Fruit fly (Drosophila melanogaster) whole organism, embryonic: ENCODE measurements around the gene CG11893.
A peak's percentile ranks its signal among the peaks of the same experiment; 100 is the strongest.

ENCODE experiments used
- Atf6 ChIP-seq: fragments of 200-800 bp; sonication (Bioruptor generic); IDR thresholded peaks from 2 replicates; pipeline ENCODE4 v1.3.6; 2022; ENCODE audit warnings: missing biosample characterization, missing genetic modification characterization
- Blimp-1 ChIP-seq: fragments of 200-800 bp; sonication (Bioruptor generic); optimal IDR thresholded peaks from 3 replicates; lab custom pipeline; 2018; ENCODE audit warnings: missing biosample characterization, missing genetic modification characterization, mild to moderate bottlenecking, moderate library complexity, missing genetic modification reagents
- Bteb2 ChIP-seq: fragments of 200-800 bp; sonication (Bioruptor generic); optimal IDR thresholded peaks from 2 replicates; lab custom pipeline; 2016; ENCODE audit warnings: missing biosample characterization, missing genetic modification characterization
- CG10147 ChIP-seq: fragments of 200-800 bp; sonication (Bioruptor generic); optimal IDR thresholded peaks from 2 replicates; lab custom pipeline; 2019; ENCODE audit warnings: missing biosample characterization, mild to moderate bottlenecking, missing genetic modification characterization, moderate library complexity
- CG11696 ChIP-seq: fragments of 200-800 bp; sonication (Bioruptor generic); IDR thresholded peaks from 2 replicates; pipeline ENCODE4 v1.3.6; 2022; ENCODE audit warnings: missing biosample characterization, missing genetic modification characterization
- CG12236 ChIP-seq: fragments of 200-800 bp; sonication (Bioruptor generic); optimal IDR thresholded peaks from 2 replicates; lab custom pipeline; 2016; ENCODE audit warnings: missing biosample characterization, missing genetic modification characterization
- CG13287 ChIP-seq: fragments of 200-800 bp; sonication (Bioruptor generic); IDR thresholded peaks from 2 replicates; pipeline ENCODE4 v1.3.6; 2022; ENCODE audit warnings: missing biosample characterization, missing genetic modification characterization; ENCODE audit not compliant: partially characterized antibody
- CG14441 ChIP-seq: fragments of 200-800 bp; sonication (Bioruptor generic); IDR thresholded peaks from 2 replicates; pipeline ENCODE4 v1.3.6; 2022; ENCODE audit warnings: missing biosample characterization, missing genetic modification characterization
- CG14860 ChIP-seq: fragments of 200-800 bp; sonication (Bioruptor generic); IDR thresholded peaks from 3 replicates; pipeline ENCODE4 v1.3.6; 2022; ENCODE audit warnings: missing biosample characterization, missing genetic modification characterization; ENCODE audit not compliant: partially characterized antibody
- CG17829 ChIP-seq: fragments of 200-800 bp; optimal IDR thresholded peaks from 2 replicates; lab custom pipeline; 2019; ENCODE audit warnings: missing biosample characterization, mild to moderate bottlenecking, missing genetic modification characterization, moderate library complexity
- CG2202 ChIP-seq: fragments of 200-800 bp; sonication (Bioruptor generic); optimal IDR thresholded peaks from 2 replicates; lab custom pipeline; 2018; ENCODE audit warnings: missing biosample characterization, mild to moderate bottlenecking, missing genetic modification characterization
- CG2712 ChIP-seq: fragments of 200-800 bp; optimal IDR thresholded peaks from 3 replicates; lab custom pipeline; 2019; ENCODE audit warnings: missing biosample characterization, mild to moderate bottlenecking, missing genetic modification characterization, moderate library complexity
- CG4617 ChIP-seq: fragments of 200-800 bp; sonication (Bioruptor generic); optimal IDR thresholded peaks from 3 replicates; lab custom pipeline; 2016; ENCODE audit warnings: missing biosample characterization, missing genetic modification characterization, borderline replicate concordance
- CG5953 ChIP-seq: fragments of 200-800 bp; sonication (Bioruptor generic); IDR thresholded peaks from 2 replicates; pipeline ENCODE4 v1.3.6; 2022; ENCODE audit warnings: missing biosample characterization, missing genetic modification characterization
- CG6791 ChIP-seq: fragments of 200-800 bp; sonication (Bioruptor generic); IDR thresholded peaks from 3 replicates; pipeline ENCODE4 v1.3.6; 2022; ENCODE audit warnings: missing biosample characterization, missing genetic modification characterization; ENCODE audit not compliant: partially characterized antibody
- CG7745 ChIP-seq: fragments of 200-800 bp; sonication (Bioruptor generic); optimal IDR thresholded peaks from 2 replicates; lab custom pipeline; 2018; ENCODE audit warnings: missing biosample characterization, mild to moderate bottlenecking, missing genetic modification characterization, moderate library complexity
- Dad ChIP-seq: fragments of 200-800 bp; sonication (Bioruptor generic); optimal IDR thresholded peaks from 3 replicates; lab custom pipeline; 2016; ENCODE audit warnings: missing biosample characterization, missing genetic modification characterization
- Ets65A ChIP-seq: fragments of 200-800 bp; sonication (Bioruptor generic); peaks from one replicate; lab custom pipeline; 2016; ENCODE audit warnings: missing biosample characterization, missing genetic modification characterization
- Fer1 ChIP-seq: fragments of 200-800 bp; sonication (Bioruptor generic); optimal IDR thresholded peaks from 2 replicates; lab custom pipeline; 2017; ENCODE audit warnings: missing biosample characterization, mild to moderate bottlenecking, missing genetic modification characterization
- H2.0 ChIP-seq: fragments of 200-800 bp; sonication (Bioruptor generic); IDR thresholded peaks from 2 replicates; pipeline ENCODE4 v1.3.6; 2022; ENCODE audit warnings: missing biosample characterization, missing genetic modification characterization
- Hand ChIP-seq: fragments of 200-800 bp; sonication (Bioruptor generic); optimal IDR thresholded peaks from 2 replicates; lab custom pipeline; 2017; ENCODE audit warnings: mild to moderate bottlenecking, missing biosample characterization, missing genetic modification reagents, missing genetic modification characterization
- Med ChIP-seq: fragments of 200-800 bp; sonication (Bioruptor generic); peaks from one replicate; lab custom pipeline; 2016; ENCODE audit warnings: missing biosample characterization, missing genetic modification characterization, mild to moderate bottlenecking, inconsistent platforms, moderate library complexity
- NK7.1 ChIP-seq: fragments of 200-800 bp; sonication (Bioruptor generic); optimal IDR thresholded peaks from 3 replicates; lab custom pipeline; 2016; ENCODE audit warnings: missing biosample characterization, missing genetic modification characterization
- Ravus ChIP-seq: fragments of 200-800 bp; sonication (Bioruptor generic); IDR thresholded peaks from 2 replicates; pipeline ENCODE4 v1.3.6; 2022; ENCODE audit warnings: missing biosample characterization, missing genetic modification characterization
- Scr ChIP-seq: fragments of 200-800 bp; sonication (Bioruptor generic); IDR thresholded peaks from 2 replicates; pipeline ENCODE4 v1.3.6; 2022; ENCODE audit warnings: missing biosample characterization, missing genetic modification characterization; ENCODE audit not compliant: partially characterized antibody
- Six4 ChIP-seq: fragments of 200-800 bp; sonication (Bioruptor generic); optimal IDR thresholded peaks from 2 replicates; lab custom pipeline; 2016; ENCODE audit warnings: missing biosample characterization, missing genetic modification characterization
- Sox102F ChIP-seq: fragments of 200-800 bp; sonication (Bioruptor generic); optimal IDR thresholded peaks from 2 replicates; lab custom pipeline; 2018; ENCODE audit warnings: missing biosample characterization, mild to moderate bottlenecking, missing genetic modification characterization, moderate library complexity
- Usf ChIP-seq: fragments of 200-800 bp; sonication (Bioruptor generic); optimal IDR thresholded peaks from 2 replicates; lab custom pipeline; 2017; ENCODE audit warnings: missing genotype, missing biosample characterization, missing genetic modification characterization
- aop ChIP-seq: fragments of 200-800 bp; sonication (Bioruptor generic); IDR thresholded peaks from 2 replicates; pipeline ENCODE4 v1.3.6; 2022; ENCODE audit warnings: missing biosample characterization, missing genetic modification characterization
- bbx ChIP-seq: fragments of 200-800 bp; sonication (Bioruptor generic); IDR thresholded peaks from 2 replicates; pipeline ENCODE4 v1.3.6; 2022; ENCODE audit warnings: missing biosample characterization, missing genetic modification characterization; ENCODE audit not compliant: partially characterized antibody
- chinmo ChIP-seq: fragments of 200-800 bp; sonication (Bioruptor generic); IDR thresholded peaks from 4 replicates; pipeline ENCODE4 v1.3.6; 2022; ENCODE audit warnings: missing biosample characterization, missing genetic modification characterization; ENCODE audit not compliant: partially characterized antibody
- fd96Cb ChIP-seq: fragments of 200-800 bp; sonication (Bioruptor generic); optimal IDR thresholded peaks from 2 replicates; lab custom pipeline; 2018; ENCODE audit warnings: missing biosample characterization, mild to moderate bottlenecking, missing genetic modification characterization, moderate library complexity
- ftz-f1 ChIP-seq: fragments of 200-800 bp; sonication (Bioruptor generic); optimal IDR thresholded peaks from 2 replicates; lab custom pipeline; 2016; ENCODE audit warnings: missing biosample characterization, missing genetic modification characterization
- gro ChIP-seq: fragments of 200-800 bp; sonication (Bioruptor generic); optimal IDR thresholded peaks from 2 replicates; lab custom pipeline; 2016; ENCODE audit warnings: missing biosample characterization, missing genetic modification characterization
- insv ChIP-seq, 2 experiments: fragments of 200-800 bp; sonication (Bioruptor generic); optimal IDR thresholded peaks; 3 replicates each; lab custom pipeline; 2016 to 2018; ENCODE audit warnings: missing biosample characterization in 2 of 2, missing genetic modification characterization in 2 of 2
- lov ChIP-seq, 2 experiments: fragments of 200-800 bp in 1 of 2; fragments of >200 bp in 1 of 2; sonication (Bioruptor generic) in 1 of 2; IDR thresholded peaks in 1 of 2; optimal IDR thresholded peaks in 1 of 2; 2 replicates in 1 of 2; 3 replicates in 1 of 2; pipeline versions ENCODE4 v1.3.6 to Lab custom; 2017 to 2022; ENCODE audit warnings: missing biosample characterization in 1 of 2, missing genetic modification characterization in 1 of 2
- mam ChIP-seq: fragments of 200-800 bp; sonication (Bioruptor generic); optimal IDR thresholded peaks from 3 replicates; lab custom pipeline; 2016; ENCODE audit warnings: missing biosample characterization, missing genetic modification characterization
- nau ChIP-seq: fragments of 200-800 bp; sonication (Bioruptor generic); optimal IDR thresholded peaks from 3 replicates; lab custom pipeline; 2017; ENCODE audit warnings: missing biosample characterization, mild to moderate bottlenecking, missing genetic modification characterization, missing genetic modification reagents
- prd ChIP-seq, 3 experiments: fragments of >200 bp in 2 of 3; fragments of 200-800 bp in 1 of 3; sonication (Bioruptor generic) in 1 of 3; optimal IDR thresholded peaks in 2 of 3; IDR thresholded peaks in 1 of 3; 2 replicates in 2 of 3; 3 replicates in 1 of 3; pipeline versions ENCODE4 v1.3.6 to Lab custom; 2017 to 2022; ENCODE audit warnings: missing biosample characterization in 1 of 3, missing genetic modification characterization in 1 of 3
- pum ChIP-seq: fragments of 200-800 bp; sonication (Bioruptor generic); optimal IDR thresholded peaks from 2 replicates; lab custom pipeline; 2016; ENCODE audit warnings: missing biosample characterization, missing genetic modification characterization
- sens ChIP-seq: fragments of 200-800 bp; sonication (Bioruptor generic); peaks from one replicate; lab custom pipeline; 2016; ENCODE audit warnings: missing biosample characterization, missing genetic modification characterization
- sob ChIP-seq: fragments of 200-800 bp; sonication (Bioruptor generic); IDR thresholded peaks from 2 replicates; pipeline ENCODE4 v1.3.6; 2022; ENCODE audit warnings: missing biosample characterization, missing genetic modification characterization
- stwl ChIP-seq: fragments of 200-800 bp; sonication (Bioruptor generic); optimal IDR thresholded peaks from 3 replicates; lab custom pipeline; 2018; ENCODE audit warnings: missing biosample characterization, mild to moderate bottlenecking, missing genetic modification characterization, moderate library complexity
- sug ChIP-seq: fragments of 200-800 bp; optimal IDR thresholded peaks from 2 replicates; lab custom pipeline; 2019; ENCODE audit warnings: missing biosample characterization, mild to moderate bottlenecking, missing genetic modification characterization, moderate library complexity
- trem ChIP-seq: fragments of 200-800 bp; optimal IDR thresholded peaks from 3 replicates; lab custom pipeline; 2019; ENCODE audit warnings: missing biosample characterization, mild to moderate bottlenecking, missing genetic modification characterization, moderate library complexity
- tup ChIP-seq: fragments of 200-800 bp; sonication (Bioruptor generic); optimal IDR thresholded peaks from 2 replicates; lab custom pipeline; 2016; ENCODE audit warnings: missing biosample characterization, mild to moderate bottlenecking, missing genetic modification characterization, moderate library complexity
- tx ChIP-seq: fragments of 200-800 bp; sonication (Bioruptor generic); optimal IDR thresholded peaks from 2 replicates; lab custom pipeline; 2016; ENCODE audit warnings: missing biosample characterization, missing genetic modification characterization
- unc-4 ChIP-seq: fragments of 200-800 bp; sonication (Bioruptor generic); IDR thresholded peaks from 2 replicates; pipeline ENCODE4 v1.3.6; 2022; ENCODE audit warnings: missing biosample characterization, missing genetic modification characterization; ENCODE audit not compliant: partially characterized antibody
- zf30C ChIP-seq: fragments of 200-800 bp; sonication (Bioruptor generic); optimal IDR thresholded peaks from 3 replicates; lab custom pipeline; 2018; ENCODE audit warnings: missing biosample characterization, mild to moderate bottlenecking, missing genetic modification characterization

CG11893 gene

dm6 chr3R:25262322-25262761 lies 27.3 kb upstream of the CG11893 start, which contains the start of the genes Kdsr and CG11858 (continued):
- TF ChIP-seq mam (GFP tag; lab: Kevin White, UChicago), result peak; percentile 48
- TF ChIP-seq sob (GFP tag; lab: Robert Waterston, UW), result peak; percentile 72
- TF ChIP-seq unc-4 (GFP tag; lab: Robert Waterston, UW), result peak; percentile 56; the same call in 1 of the 2 replicates
- peak; percentile 95 for TF ChIP-seq Med (GFP tag; lab: Kevin White, UChicago)
- peak; percentile 58 for TF ChIP-seq gro (GFP tag; lab: Kevin White, UChicago)
- TF ChIP-seq fd96Cb (tag; lab: Kevin White, UChicago), result peak; percentile 45
- peak; percentile 69 for TF ChIP-seq Atf6 (GFP tag; lab: Robert Waterston, UW)
- TF ChIP-seq Hand (GFP tag; lab: Kevin White, UChicago), result no peak
- TF ChIP-seq sens (GFP tag; lab: Kevin White, UChicago), result peak; percentile 91
- TF ChIP-seq CG2712 (tag; lab: Kevin White, UChicago), result peak; percentile 82
- TF ChIP-seq Sox102F, result peak; percentile 72
- no peak for TF ChIP-seq CG7745 (tag; lab: Kevin White, UChicago)
- peak; percentile 68 for TF ChIP-seq Bteb2 (GFP tag; lab: Kevin White, UChicago)
- no peak for TF ChIP-seq CG14860 (GFP tag; lab: Robert Waterston, UW)
- peak in 1 of 2 experiments; percentile 81 for TF ChIP-seq insv (GFP tag; optimal IDR thresholded peaks at IDR 0.05; lab: Kevin White, UChicago)
- peak; percentile 11; the same call in 1 of the 2 replicates for TF ChIP-seq Ravus (GFP tag; lab: Robert Waterston, UW)
- TF ChIP-seq lov (optimal IDR thresholded peaks at IDR 0.05; lab: Kevin White, UChicago), result no peak
- TF ChIP-seq lov (GFP tag; IDR thresholded peaks at IDR 0.05; lab: Robert Waterston, UW), result 0 out of 3 replicates have a peak, but pooled peaks have one; percentile 63
- TF ChIP-seq Scr (GFP tag; lab: Robert Waterston, UW), result peak; percentile 40
- TF ChIP-seq chinmo (GFP tag; lab: Robert Waterston, UW), result peak; percentile 95
- no peak for TF ChIP-seq aop (GFP tag; lab: Robert Waterston, UW)
- TF ChIP-seq tx (GFP tag; lab: Kevin White, UChicago), result peak; percentile 26
- TF ChIP-seq H2.0 (GFP tag; lab: Robert Waterston, UW), result peak; percentile 60; the same call in 1 of the 2 replicates
- TF ChIP-seq CG5953 (GFP tag; lab: Robert Waterston, UW), result peak; percentile 35; the same call in 1 of the 2 replicates
- TF ChIP-seq CG13287 (GFP tag; lab: Robert Waterston, UW), result peak; percentile 64; the same call in 1 of the 2 replicates
- TF ChIP-seq CG14441 (GFP tag; lab: Robert Waterston, UW), result peak; percentile 72
- TF ChIP-seq CG17829, result peak; percentile 56
- TF ChIP-seq Ets65A (GFP tag; lab: Kevin White, UChicago), result peak; percentile 94
- no peak for TF ChIP-seq CG11696 (GFP tag; lab: Robert Waterston, UW)
- TF ChIP-seq ftz-f1 (GFP tag; lab: Kevin White, UChicago), result peak; percentile 25
- TF ChIP-seq prd (optimal IDR thresholded peaks at IDR 0.05; lab: Kevin White, UChicago), result no peak
- peak; percentile 85 for TF ChIP-seq prd (GFP tag; IDR thresholded peaks at IDR 0.05; lab: Robert Waterston, UW)
- no peak for TF ChIP-seq NK7.1
- peak; percentile 30 for TF ChIP-seq CG4617
- no peak for TF ChIP-seq Blimp-1 (GFP tag; lab: Kevin White, UChicago)
- no peak for TF ChIP-seq nau (GFP tag; lab: Kevin White, UChicago)
- TF ChIP-seq Six4 (GFP tag; lab: Kevin White, UChicago), result no peak
- TF ChIP-seq sug (tag; lab: Kevin White, UChicago), result peak; percentile 70
- peak; percentile 38 for TF ChIP-seq trem (tag; lab: Kevin White, UChicago)
- peak; percentile 9 for TF ChIP-seq tup (GFP tag; lab: Kevin White, UChicago)
- TF ChIP-seq Fer1 (GFP tag; lab: Kevin White, UChicago), result peak; percentile 77
- TF ChIP-seq bbx (GFP tag; lab: Robert Waterston, UW), result no peak
- TF ChIP-seq Dad, result peak; percentile 60
- no peak for TF ChIP-seq CG12236 (GFP tag; lab: Kevin White, UChicago)
- peak; percentile 63 for TF ChIP-seq CG10147
- no peak for TF ChIP-seq Usf (GFP tag; lab: Kevin White, UChicago)
- peak; percentile 9 for TF ChIP-seq stwl (tag; lab: Kevin White, UChicago)
- peak; percentile 7 for TF ChIP-seq CG2202 (tag; lab: Kevin White, UChicago)
- TF ChIP-seq pum, result peak; percentile 45
- TF ChIP-seq zf30C, result no peak
- TF ChIP-seq CG6791 (GFP tag; lab: Robert Waterston, UW), result no peak
